Fruit fly (Drosophila melanogaster): ENCODE results near the gene CG6059.

CG6059 gene

DNA sequence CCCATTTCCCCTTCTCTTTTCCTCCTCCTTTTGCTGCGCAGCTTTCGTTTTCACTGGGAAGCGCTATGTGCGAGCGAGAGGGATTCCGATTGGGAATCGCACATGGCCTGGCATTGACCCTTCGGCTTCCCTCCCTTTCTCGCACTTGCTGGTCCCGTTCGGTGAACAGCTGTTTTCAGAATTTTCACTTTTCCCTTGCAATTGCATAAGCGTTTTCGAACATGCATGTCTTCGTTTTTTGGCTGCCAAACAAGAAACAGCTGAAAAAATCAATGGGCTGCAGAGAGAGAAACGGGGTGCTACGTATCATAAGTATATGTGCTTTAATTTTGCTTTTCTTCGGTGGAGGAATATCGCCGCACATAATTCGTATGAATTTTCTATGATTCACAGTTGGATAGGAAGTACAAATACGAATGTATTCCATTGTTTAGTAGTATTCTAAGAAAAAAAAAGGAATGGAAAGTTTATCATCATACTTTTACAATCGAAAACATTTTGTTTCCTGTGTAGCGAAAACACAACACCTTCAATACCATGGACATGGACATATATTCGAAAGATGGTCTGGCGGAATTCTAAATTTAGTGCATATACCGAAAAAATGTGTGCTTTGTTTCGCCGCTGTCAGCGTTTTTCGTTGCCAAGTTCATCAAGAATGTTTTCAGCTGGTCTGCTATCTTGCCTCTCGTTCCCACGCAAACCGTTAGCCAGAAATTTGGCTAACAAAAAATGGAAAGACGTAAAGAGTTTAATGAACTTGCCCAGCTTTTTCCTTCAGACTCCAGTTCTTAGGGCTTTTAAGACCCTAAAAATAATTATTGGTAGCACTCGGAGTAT is 27.9 kb upstream of the CG6059 start (continued):
- TF ChIP-seq chm (GFP tag; IDR thresholded peaks at IDR 0.05) (no peak), CG7839 (tag; optimal IDR thresholded peaks at IDR 0.05) (peak; percentile 57), CG5245 (GFP tag; optimal IDR thresholded peaks at IDR 0.05) (no peak), prd (optimal IDR thresholded peaks at IDR 0.05) (no peak), prd (GFP tag; IDR thresholded peaks at IDR 0.05) (peak; percentile 26; the same call in 1 of the 3 replicates), crp (GFP tag; optimal IDR thresholded peaks at IDR 0.05) (peak in 1 of 2 experiments; percentile 63)

dm6 chr3R:27151516-27151823 is 27.0 kb upstream of the CG6059 start, which contains the start of gene Men-b:
Gene Men-b, plus strand, starts transcription at chr3R:27151662.
- TF ChIP-seq CG11398 (GFP tag; optimal IDR thresholded peaks at IDR 0.05) (no peak), MTF-1 (GFP tag; optimal IDR thresholded peaks at IDR 0.05; ENCODE audit: borderline replicate concordance) (no peak), CG8290 (GFP tag; optimal IDR thresholded peaks at IDR 0.05) (no peak), CG8290 (tag; optimal IDR thresholded peaks at IDR 0.05) (peak in 1 of 2 experiments; percentile 83), Bgb (GFP tag; IDR thresholded peaks at IDR 0.05; ENCODE audit: partially characterized antibody) (peak; percentile 46; the same call in 1 of the 2 replicates), CG10274 (GFP tag; optimal IDR thresholded peaks at IDR 0.05) (no peak), CG10209 (GFP tag; optimal IDR thresholded peaks at IDR 0.05) (no peak), bigmax (GFP tag; optimal IDR thresholded peaks at IDR 0.05) (no peak), pnt (GFP tag; optimal IDR thresholded peaks at IDR 0.05) (no peak), lov (optimal IDR thresholded peaks at IDR 0.05) (no peak), lov (GFP tag; IDR thresholded peaks at IDR 0.05) (no peak), Hr78 (GFP tag; optimal IDR thresholded peaks at IDR 0.05) (no peak), cg (GFP tag; optimal IDR thresholded peaks at IDR 0.05) (no peak), Dek (tag; optimal IDR thresholded peaks at IDR 0.05) (no peak), CG13287 (GFP tag; IDR thresholded peaks at IDR 0.05; ENCODE audit: partially characterized antibody) (peak; percentile 72), br (optimal IDR thresholded peaks at IDR 0.05) (no peak), Blimp-1 (GFP tag; optimal IDR thresholded peaks at IDR 0.05) (no peak), Myb (GFP tag; optimal IDR thresholded peaks at IDR 0.05) (peak; percentile 20), CG4730 (GFP tag; IDR thresholded peaks at IDR 0.05) (no peak), Neu2 (GFP tag; optimal IDR thresholded peaks at IDR 0.05; ENCODE audit: borderline replicate concordance) (no peak), Ssrp (tag; optimal IDR thresholded peaks at IDR 0.05) (no peak), CG2199 (GFP tag; IDR thresholded peaks at IDR 0.05) (peak; percentile 38; the same call in 2 of the 3 replicates), Dbx (GFP tag; IDR thresholded peaks at IDR 0.05) (peak; percentile 70), aop (GFP tag; IDR thresholded peaks at IDR 0.05) (no peak), Spps (tag; optimal IDR thresholded peaks at IDR 0.05) (no peak), nerfin-1 (tag; optimal IDR thresholded peaks at IDR 0.05) (no peak), CG9797 (GFP tag; optimal IDR thresholded peaks at IDR 0.05) (peak; percentile 82), CG12769 (tag; optimal IDR thresholded peaks at IDR 0.05) (peak; percentile 9), mld (GFP tag; IDR thresholded peaks at IDR 0.05; ENCODE audit: partially characterized antibody) (peak; percentile 42; the same call in 1 of the 3 replicates), zen2 (GFP tag; IDR thresholded peaks at IDR 0.05; ENCODE audit: partially characterized antibody) (no peak), CG9932 (GFP tag; IDR thresholded peaks at IDR 0.05) (peak; percentile 17), CTCF (GFP tag; optimal IDR thresholded peaks at IDR 0.05) (peak; percentile 80), CG18619 (GFP tag; optimal IDR thresholded peaks at IDR 0.05) (no peak), cad (GFP tag; optimal IDR thresholded peaks at IDR 0.05) (no peak), CG6254 (GFP tag; optimal IDR thresholded peaks at IDR 0.05) (no peak), ato (GFP tag; IDR thresholded peaks at IDR 0.05; ENCODE audit: partially characterized antibody) (0 out of 2 replicates have a peak, but pooled peaks have one; percentile 7), CG3726 (GFP tag; IDR thresholded peaks at IDR 0.05) (no peak), crc (GFP tag; optimal IDR thresholded peaks at IDR 0.05) (no peak), Dip3 (GFP tag; optimal IDR thresholded peaks at IDR 0.05) (no peak), CG1024 (GFP tag; IDR thresholded peaks at IDR 0.05) (no peak), NFAT (GFP tag; IDR thresholded peaks at IDR 0.05) (peak; percentile 49), lola (GFP tag; optimal IDR thresholded peaks at IDR 0.05) (no peak), CG3281 (GFP tag; optimal IDR thresholded peaks at IDR 0.05) (no peak)
